Fruit fly (Drosophila melanogaster): Measurements from ENCODE around the gene CG7600.

CG7600 gene

DNA sequence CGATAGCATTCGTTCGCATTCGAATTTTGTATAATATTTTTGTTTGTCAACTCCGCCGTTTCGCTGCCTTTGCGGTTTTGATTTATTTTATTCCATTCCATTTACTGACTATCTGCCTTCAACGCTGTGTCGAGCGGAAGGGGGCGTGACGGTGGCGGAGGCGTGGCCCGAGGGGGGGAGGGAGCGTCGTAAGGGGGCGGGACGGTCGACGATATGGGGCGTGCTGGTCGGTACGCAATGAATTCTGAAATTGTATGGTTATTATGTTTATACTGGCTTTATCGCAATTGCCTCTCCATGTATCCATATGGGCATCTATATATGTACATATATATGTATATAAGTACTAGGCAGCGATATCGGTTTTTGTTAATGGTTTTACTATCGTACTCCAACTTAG is 26.6 kb upstream of the CG7600 start:
- peak; percentile 74 for TF ChIP-seq tj (GFP tag; optimal IDR thresholded peaks at IDR 0.05)
- no peak for TF ChIP-seq bab1 (GFP tag; optimal IDR thresholded peaks at IDR 0.05)

DNA sequence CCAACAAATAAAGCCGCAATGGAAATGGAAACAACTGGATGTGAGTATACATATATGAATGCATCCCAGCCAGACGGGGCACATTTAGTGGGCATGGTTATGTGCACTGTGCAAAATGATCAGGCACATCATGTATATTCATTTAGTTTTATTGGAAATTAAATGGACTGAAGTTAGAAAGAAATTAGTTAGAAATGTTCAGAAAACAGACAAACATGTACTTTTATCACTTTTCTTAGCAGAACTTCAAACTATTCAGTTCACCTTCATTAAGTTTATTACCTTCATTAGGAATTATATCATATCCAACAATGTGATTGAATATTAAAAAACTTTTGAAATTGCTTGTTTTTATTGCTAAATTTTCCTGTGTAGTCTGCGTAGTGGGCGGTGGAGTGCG is 23.8 kb upstream of the CG7600 start:
- TF ChIP-seq Crg-1 (GFP tag; optimal IDR thresholded peaks at IDR 0.05), result no peak
- TF ChIP-seq CG7045 (GFP tag; optimal IDR thresholded peaks at IDR 0.05), result no peak
- TF ChIP-seq toe (GFP tag; optimal IDR thresholded peaks at IDR 0.05), result no peak
- TF ChIP-seq CG12768 (GFP tag; optimal IDR thresholded peaks at IDR 0.05), result no peak
- no peak for TF ChIP-seq kay (GFP tag; ENCODE audit: borderline replicate concordance)

DNA sequence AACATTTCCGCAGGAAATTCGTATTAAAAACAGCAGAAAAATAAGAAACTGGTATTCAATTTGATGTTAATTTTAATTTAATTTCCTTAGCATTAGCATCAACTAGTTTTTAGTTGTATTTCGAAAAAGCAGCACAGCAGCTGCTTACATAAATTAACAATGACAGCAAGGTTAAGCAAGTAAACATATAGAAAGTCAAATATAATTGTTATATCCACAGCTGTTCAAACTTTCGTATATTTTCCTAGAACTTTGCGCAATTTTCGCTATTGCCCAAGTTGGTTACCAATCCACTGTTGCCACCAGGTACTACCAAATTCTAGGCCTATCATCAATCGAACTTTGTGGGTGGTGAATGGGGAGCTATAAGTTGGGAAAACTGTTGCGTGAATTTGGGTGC is 20.6 kb upstream of the CG7600 start:
- TF ChIP-seq CG7045 (GFP tag; optimal IDR thresholded peaks at IDR 0.05) (no peak), Clk (GFP tag; optimal IDR thresholded peaks at IDR 0.05) (no peak), Hr96 (GFP tag; optimal IDR thresholded peaks at IDR 0.05) (no peak), bab1 (GFP tag; optimal IDR thresholded peaks at IDR 0.05) (no peak), Mnt (GFP tag; optimal IDR thresholded peaks at IDR 0.05) (no peak), CG11617 (GFP tag; optimal IDR thresholded peaks at IDR 0.05) (no peak), cic (GFP tag; optimal IDR thresholded peaks at IDR 0.05) (no peak), CG1620 (GFP tag; optimal IDR thresholded peaks at IDR 0.05) (no peak)

DNA sequence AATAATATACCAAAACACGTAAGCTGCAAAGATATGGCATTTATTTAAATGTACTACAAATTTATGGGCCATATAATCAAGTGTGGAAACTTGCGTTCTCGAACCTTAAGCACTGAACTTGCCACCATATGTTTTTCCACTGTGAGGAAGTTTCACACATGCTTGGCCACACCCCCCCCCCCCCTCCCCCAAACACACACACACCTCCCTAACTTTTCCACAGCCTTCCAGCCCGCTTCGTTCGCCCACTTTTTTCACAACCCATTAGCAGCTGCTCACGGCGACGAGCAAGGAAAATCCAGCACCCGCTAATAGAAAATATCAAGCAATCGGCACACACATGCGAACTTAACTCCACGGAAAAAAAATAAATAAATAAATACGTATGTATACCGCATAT is 15.3 kb upstream of the CG7600 start:
- TF ChIP-seq CG7045 (GFP tag; optimal IDR thresholded peaks at IDR 0.05), result no peak
- TF ChIP-seq CG5204 (GFP tag; optimal IDR thresholded peaks at IDR 0.05), result no peak
- no peak for TF ChIP-seq Clk (GFP tag; optimal IDR thresholded peaks at IDR 0.05)
- no peak for TF ChIP-seq Hr96 (GFP tag; optimal IDR thresholded peaks at IDR 0.05)
- TF ChIP-seq kay (GFP tag; ENCODE audit: borderline replicate concordance), result no peak
- no peak for TF ChIP-seq Mnt (GFP tag; optimal IDR thresholded peaks at IDR 0.05)
- TF ChIP-seq Crg-1 (GFP tag; optimal IDR thresholded peaks at IDR 0.05), result no peak
- no peak for TF ChIP-seq CG1620 (GFP tag; optimal IDR thresholded peaks at IDR 0.05)
- TF ChIP-seq CG12768 (GFP tag; optimal IDR thresholded peaks at IDR 0.05), result no peak
- no peak for TF ChIP-seq CG11617 (GFP tag; optimal IDR thresholded peaks at IDR 0.05)

DNA sequence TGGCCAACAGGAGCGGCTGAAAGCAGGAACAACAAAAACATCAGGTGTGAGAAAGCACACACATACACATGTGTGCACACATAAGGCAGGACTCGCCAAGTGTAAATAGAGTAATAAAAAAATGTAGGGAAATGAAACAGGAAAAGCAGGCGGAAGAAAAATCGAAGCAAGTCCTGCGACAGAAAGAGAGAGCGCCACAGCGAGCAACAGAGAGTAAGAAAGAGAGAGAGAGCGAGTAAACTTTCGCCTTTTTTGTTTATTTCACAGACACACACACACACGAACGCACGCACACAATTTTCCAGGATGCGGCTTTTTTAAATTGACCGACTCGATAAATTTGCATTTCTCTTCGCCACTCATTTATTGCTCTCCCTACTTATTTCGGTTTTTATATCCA is 13.7 kb upstream of the CG7600 start:
- TF ChIP-seq bab1 (GFP tag; optimal IDR thresholded peaks at IDR 0.05), result no peak
- no peak for TF ChIP-seq pad (GFP tag; optimal IDR thresholded peaks at IDR 0.05)
- no peak for TF ChIP-seq toe (GFP tag; optimal IDR thresholded peaks at IDR 0.05)
- no peak for TF ChIP-seq Crg-1 (GFP tag; optimal IDR thresholded peaks at IDR 0.05)
- TF ChIP-seq ovo (GFP tag; optimal IDR thresholded peaks at IDR 0.05), result no peak
- no peak for TF ChIP-seq cic (GFP tag; optimal IDR thresholded peaks at IDR 0.05)
- TF ChIP-seq CG33017 (tag; optimal IDR thresholded peaks at IDR 0.05), result no peak
- TF ChIP-seq CG5204 (GFP tag; optimal IDR thresholded peaks at IDR 0.05), result no peak
- no peak for TF ChIP-seq tj (GFP tag; optimal IDR thresholded peaks at IDR 0.05)
- no peak for TF ChIP-seq CG12768 (GFP tag; optimal IDR thresholded peaks at IDR 0.05)
- no peak for TF ChIP-seq cnc (optimal IDR thresholded peaks at IDR 0.05)
- no peak for TF ChIP-seq CG1620 (GFP tag; optimal IDR thresholded peaks at IDR 0.05)
- no peak for TF ChIP-seq Clk (GFP tag; optimal IDR thresholded peaks at IDR 0.05)
- TF ChIP-seq CG14711 (tag; optimal IDR thresholded peaks at IDR 0.05), result no peak
- TF ChIP-seq CG11617 (GFP tag; optimal IDR thresholded peaks at IDR 0.05), result no peak
- TF ChIP-seq Mnt (GFP tag; optimal IDR thresholded peaks at IDR 0.05), result no peak
- no peak for TF ChIP-seq Hr96 (GFP tag; optimal IDR thresholded peaks at IDR 0.05)

DNA sequence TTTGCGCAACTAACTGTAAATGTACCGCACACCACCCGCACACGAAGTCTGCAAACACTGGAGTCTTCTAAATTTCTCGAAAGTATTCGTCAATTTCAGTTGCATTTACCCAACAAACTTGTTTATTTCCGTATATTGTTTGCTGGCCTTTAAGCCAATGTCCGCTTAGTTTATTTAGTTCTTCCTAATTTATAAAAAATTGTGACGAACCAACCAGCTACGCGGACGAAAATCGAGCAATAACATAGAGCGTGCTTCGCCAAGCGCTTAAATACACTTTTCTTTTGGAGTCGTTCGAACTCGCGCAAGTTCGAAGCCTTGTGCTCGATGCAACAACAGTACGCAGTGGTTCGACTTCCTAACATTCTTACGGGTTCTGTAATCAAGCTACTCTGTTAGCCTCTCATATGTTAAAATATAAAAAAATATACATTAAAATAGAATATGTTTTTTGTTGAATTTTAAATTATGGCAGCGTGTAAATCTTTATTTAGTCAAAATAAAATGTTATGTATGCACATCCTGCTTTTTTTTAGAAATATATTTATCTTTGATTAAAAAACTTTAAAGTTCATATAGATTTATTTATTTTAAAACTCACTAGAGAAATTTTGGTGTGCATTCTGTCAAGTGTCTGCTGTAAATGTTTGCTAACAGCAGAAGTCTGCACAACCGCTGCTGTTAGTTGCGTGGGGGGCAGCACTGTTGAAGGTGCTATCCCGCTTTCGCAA is 13.1 kb upstream of the CG7600 start, which contains the start of gene GlcAT-P:
Gene GlcAT-P (minus strand): TSS at position 246 of the 731 bp plus-strand sequence.
- TF ChIP-seq CG11617 (GFP tag; optimal IDR thresholded peaks at IDR 0.05) (peak; percentile 71), CG33017 (tag; optimal IDR thresholded peaks at IDR 0.05) (peak; percentile 83), cnc (optimal IDR thresholded peaks at IDR 0.05) (no peak), Crg-1 (GFP tag; optimal IDR thresholded peaks at IDR 0.05) (no peak), CG14711 (tag; optimal IDR thresholded peaks at IDR 0.05) (peak; percentile 79), bab1 (GFP tag; optimal IDR thresholded peaks at IDR 0.05) (peak; percentile 54), toe (GFP tag; optimal IDR thresholded peaks at IDR 0.05) (no peak), Clk (GFP tag; optimal IDR thresholded peaks at IDR 0.05) (peak; percentile 11), Hr96 (GFP tag; optimal IDR thresholded peaks at IDR 0.05) (no peak), CG7101 (tag; optimal IDR thresholded peaks at IDR 0.05) (peak; percentile 81), kay (GFP tag; ENCODE audit: borderline replicate concordance) (peak; percentile 19), CG5204 (GFP tag; optimal IDR thresholded peaks at IDR 0.05) (peak; percentile 27), CG7045 (GFP tag; optimal IDR thresholded peaks at IDR 0.05) (peak; percentile 78), tj (GFP tag; optimal IDR thresholded peaks at IDR 0.05) (no peak), pad (GFP tag; optimal IDR thresholded peaks at IDR 0.05) (peak; percentile 59)

DNA sequence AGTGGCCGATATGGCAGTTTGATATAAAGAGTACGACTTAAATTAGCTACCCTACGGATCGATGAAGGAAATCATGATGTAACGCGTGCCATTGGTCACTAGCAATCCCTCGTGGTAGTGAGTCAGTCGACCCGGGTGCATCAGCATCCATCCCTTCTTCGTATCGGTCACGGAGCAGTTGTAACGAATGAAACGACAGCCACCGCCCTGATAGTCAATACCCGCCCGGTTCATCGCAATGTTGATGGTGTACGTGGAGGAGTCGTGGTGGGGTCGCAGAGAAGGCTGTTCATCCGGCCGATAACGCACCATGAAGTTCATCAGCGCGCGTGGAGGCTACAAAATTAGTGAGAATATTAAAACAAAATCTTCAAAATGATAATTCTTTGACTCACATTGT is 12.2 kb upstream of the CG7600 start:
- TF ChIP-seq ovo (GFP tag; optimal IDR thresholded peaks at IDR 0.05) (no peak), kay (GFP tag; ENCODE audit: borderline replicate concordance) (no peak), tj (GFP tag; optimal IDR thresholded peaks at IDR 0.05) (no peak), CG14711 (tag; optimal IDR thresholded peaks at IDR 0.05) (no peak), CG5204 (GFP tag; optimal IDR thresholded peaks at IDR 0.05) (no peak), CG12768 (GFP tag; optimal IDR thresholded peaks at IDR 0.05) (no peak), pad (GFP tag; optimal IDR thresholded peaks at IDR 0.05) (no peak), Clk (GFP tag; optimal IDR thresholded peaks at IDR 0.05) (no peak)

Measured in whole organism, adult.